Fruit fly (Drosophila melanogaster): ENCODE measurements around the gene CG15643.

- TF ChIP-seq Snoo (tag; optimal IDR thresholded peaks at IDR 0.05) (no peak), rn (GFP tag; IDR thresholded peaks at IDR 0.05) (no peak), CG9948 (tag; optimal IDR thresholded peaks at IDR 0.05) (no peak), CG13204 (GFP tag; optimal IDR thresholded peaks at IDR 0.05) (no peak), CG34367 (tag; optimal IDR thresholded peaks at IDR 0.05) (no peak), CG8301 (tag; optimal IDR thresholded peaks at IDR 0.05) (no peak), CG14655 (GFP tag; optimal IDR thresholded peaks at IDR 0.05) (no peak), CG8159 (tag; optimal IDR thresholded peaks at IDR 0.05) (no peak), Ets98B (GFP tag; IDR thresholded peaks at IDR 0.05) (no peak)
Measured at dm6 chrX:15602438-15602837, 30.5 kb upstream of the CG15643 start.

All from whole organism, pupa.